Worm (Caenorhabditis elegans) whole organism, late embryonic: ENCODE results near the gene lnp-1.

ENCODE experiments used
- C08G9.2 ChIP-seq: sonication (generic microtip); optimal IDR thresholded peaks from 2 replicates; lab custom pipeline; 2016; ENCODE audit warnings: mild to moderate bottlenecking, missing genetic modification characterization, moderate library complexity, missing compliant biosample characterization
- C38D4.7 ChIP-seq: fragments of 200-800 bp; sonication (Bioruptor generic); optimal IDR thresholded peaks from 2 replicates; lab custom pipeline; 2018; ENCODE audit warnings: mild to moderate bottlenecking, missing genetic modification characterization, moderate library complexity, missing compliant biosample characterization
- F13H6.1 ChIP-seq: sonication (generic microtip); optimal IDR thresholded peaks from 2 replicates; lab custom pipeline; 2016; ENCODE audit warnings: missing genetic modification characterization, missing compliant biosample characterization
- T23F11.4 ChIP-seq: fragments of 200-800 bp; sonication (Bioruptor generic); optimal IDR thresholded peaks from 2 replicates; lab custom pipeline; 2018; ENCODE audit warnings: mild to moderate bottlenecking, missing genetic modification characterization, missing compliant biosample characterization
- ahr-1 ChIP-seq: sonication (generic microtip); optimal IDR thresholded peaks from 2 replicates; lab custom pipeline; 2016; ENCODE audit warnings: missing genetic modification characterization, missing compliant biosample characterization
- ceh-18 ChIP-seq: sonication (generic microtip); optimal IDR thresholded peaks from 2 replicates; lab custom pipeline; 2016; ENCODE audit warnings: missing genetic modification characterization, missing compliant biosample characterization
- ceh-22 ChIP-seq: sonication (generic microtip); optimal IDR thresholded peaks from 2 replicates; lab custom pipeline; 2017; ENCODE audit warnings: missing biosample characterization, missing genetic modification characterization
- ceh-30 ChIP-seq: fragments of 150-350 bp; optimal IDR thresholded peaks from 2 replicates; lab custom pipeline; 2014; ENCODE audit warnings: missing biosample characterization, missing genetic modification characterization
- ceh-31 ChIP-seq: sonication (generic microtip); optimal IDR thresholded peaks from 2 replicates; lab custom pipeline; 2016; ENCODE audit warnings: missing genetic modification characterization, missing compliant biosample characterization
- ceh-6 ChIP-seq: fragments of 200-800 bp; sonication (Bioruptor generic); optimal IDR thresholded peaks from 2 replicates; lab custom pipeline; 2018; ENCODE audit warnings: mild to moderate bottlenecking, missing genetic modification characterization, missing compliant biosample characterization
- elt-2 ChIP-seq: sonication (generic microtip); optimal IDR thresholded peaks from 2 replicates; lab custom pipeline; 2016; ENCODE audit warnings: missing genetic modification reagents, missing genetic modification characterization, missing compliant biosample characterization
- elt-4 ChIP-seq: sonication (generic microtip); optimal IDR thresholded peaks from 2 replicates; lab custom pipeline; 2016; ENCODE audit warnings: missing genetic modification characterization, missing compliant biosample characterization
- ets-4 ChIP-seq: sonication (generic microtip); optimal IDR thresholded peaks from 2 replicates; lab custom pipeline; 2016; ENCODE audit warnings: missing genetic modification characterization, missing compliant biosample characterization
- eyg-1 ChIP-seq: sonication (generic microtip); optimal IDR thresholded peaks from 2 replicates; lab custom pipeline; 2016; ENCODE audit warnings: missing genotype, missing genetic modification characterization, missing compliant biosample characterization
- fax-1 ChIP-seq: sonication (generic microtip); optimal IDR thresholded peaks from 2 replicates; lab custom pipeline; 2016; ENCODE audit warnings: missing genotype, missing genetic modification characterization, missing compliant biosample characterization
- fkh-6 ChIP-seq: sonication (generic microtip); optimal IDR thresholded peaks from 2 replicates; lab custom pipeline; 2016; ENCODE audit warnings: missing genetic modification characterization, missing compliant biosample characterization
- hlh-13 ChIP-seq: fragments of 200-800 bp; sonication (Bioruptor generic); optimal IDR thresholded peaks from 2 replicates; lab custom pipeline; 2018; ENCODE audit warnings: mild to moderate bottlenecking, missing genetic modification characterization, missing compliant biosample characterization
- hlh-30 ChIP-seq: sonication (generic microtip); optimal IDR thresholded peaks from 2 replicates; lab custom pipeline; 2017; ENCODE audit warnings: antibody characterized with exemption, missing genetic modification characterization, missing compliant biosample characterization; ENCODE audit not compliant: insufficient read depth
- hlh-6 ChIP-seq: sonication (generic microtip); optimal IDR thresholded peaks from 2 replicates; lab custom pipeline; 2016; ENCODE audit warnings: missing genotype, missing genetic modification characterization, missing compliant biosample characterization
- hlh-8 ChIP-seq: sonication (generic microtip); optimal IDR thresholded peaks from 2 replicates; lab custom pipeline; 2016; ENCODE audit warnings: missing genotype, missing genetic modification characterization, missing compliant biosample characterization
- lin-11 ChIP-seq: fragments of 200-800 bp; sonication (Bioruptor generic); optimal IDR thresholded peaks from 2 replicates; lab custom pipeline; 2018; ENCODE audit warnings: mild to moderate bottlenecking, missing genetic modification characterization, missing compliant biosample characterization
- mec-3 ChIP-seq: sonication (generic microtip); optimal IDR thresholded peaks from 2 replicates; lab custom pipeline; 2016; ENCODE audit warnings: borderline replicate concordance, missing genetic modification characterization, missing compliant biosample characterization
- nfya-1 ChIP-seq: sonication (generic microtip); optimal IDR thresholded peaks from 2 replicates; lab custom pipeline; 2017; ENCODE audit warnings: missing genetic modification characterization, mild to moderate bottlenecking, missing compliant biosample characterization, antibody characterized with exemption, moderate library complexity
- nhr-11 ChIP-seq: fragments of 150-350 bp; optimal IDR thresholded peaks from 2 replicates; lab custom pipeline; 2014; ENCODE audit warnings: missing biosample characterization, missing genetic modification characterization
- npax-4 ChIP-seq: sonication (generic microtip); optimal IDR thresholded peaks from 2 replicates; lab custom pipeline; 2016; ENCODE audit warnings: missing genetic modification characterization, missing compliant biosample characterization
- pax-1 ChIP-seq: fragments of 150-350 bp; optimal IDR thresholded peaks from 2 replicates; lab custom pipeline; 2014; ENCODE audit warnings: missing biosample characterization, missing genetic modification characterization
- pqm-1 ChIP-seq: sonication (generic microtip); optimal IDR thresholded peaks from 2 replicates; lab custom pipeline; 2016; ENCODE audit warnings: missing genetic modification characterization, missing compliant biosample characterization
- rnt-1 ChIP-seq: sonication (generic microtip); optimal IDR thresholded peaks from 2 replicates; lab custom pipeline; 2016; ENCODE audit warnings: missing genetic modification characterization, missing compliant biosample characterization
- sdc-2 ChIP-seq: sonication (generic microtip); optimal IDR thresholded peaks from 2 replicates; lab custom pipeline; 2016; ENCODE audit warnings: missing genotype, missing genetic modification characterization, missing compliant biosample characterization
- sox-2 ChIP-seq: fragments of 200-800 bp; sonication (Bioruptor generic); IDR thresholded peaks from 2 replicates; pipeline ENCODE4 v1.3.6; 2022; ENCODE audit warnings: missing genetic modification reagents, missing genetic modification characterization, missing compliant biosample characterization
- sox-4 ChIP-seq: sonication (generic microtip); optimal IDR thresholded peaks from 2 replicates; lab custom pipeline; 2017; ENCODE audit warnings: mild to moderate bottlenecking, missing genetic modification characterization, inconsistent platforms, missing compliant biosample characterization
- tbx-2 ChIP-seq: sonication (generic microtip); optimal IDR thresholded peaks from 2 replicates; lab custom pipeline; 2016; ENCODE audit warnings: missing genetic modification characterization, missing compliant biosample characterization
- unc-3 ChIP-seq, 2 experiments: fragments of 200-800 bp in 1 of 2; sonication (Bioruptor generic) in 1 of 2; sonication (generic microtip) in 1 of 2; conservative IDR thresholded peaks in 1 of 2; optimal IDR thresholded peaks in 1 of 2; 2 replicates each; pipeline versions ENCODE4 v1.3.6 to Lab custom; 2016 to 2022; ENCODE audit warnings: missing compliant biosample characterization in 2 of 2, missing genetic modification characterization in 2 of 2, missing genetic modification reagents in 1 of 2
- unc-42 ChIP-seq: sonication (generic microtip); optimal IDR thresholded peaks from 2 replicates; lab custom pipeline; 2016; ENCODE audit warnings: missing genotype, missing genetic modification characterization, missing compliant biosample characterization
- unc-55 ChIP-seq: sonication (generic microtip); optimal IDR thresholded peaks from 2 replicates; lab custom pipeline; 2017; ENCODE audit warnings: missing biosample characterization, missing genetic modification reagents, missing genetic modification characterization
- zip-5 ChIP-seq: sonication (generic microtip); optimal IDR thresholded peaks from 2 replicates; lab custom pipeline; 2016; ENCODE audit warnings: missing genetic modification characterization, missing compliant biosample characterization
- ztf-16 ChIP-seq: sonication (generic microtip); optimal IDR thresholded peaks from 2 replicates; lab custom pipeline; 2017; ENCODE audit warnings: missing genetic modification characterization, missing compliant biosample characterization

lnp-1 gene

DNA sequence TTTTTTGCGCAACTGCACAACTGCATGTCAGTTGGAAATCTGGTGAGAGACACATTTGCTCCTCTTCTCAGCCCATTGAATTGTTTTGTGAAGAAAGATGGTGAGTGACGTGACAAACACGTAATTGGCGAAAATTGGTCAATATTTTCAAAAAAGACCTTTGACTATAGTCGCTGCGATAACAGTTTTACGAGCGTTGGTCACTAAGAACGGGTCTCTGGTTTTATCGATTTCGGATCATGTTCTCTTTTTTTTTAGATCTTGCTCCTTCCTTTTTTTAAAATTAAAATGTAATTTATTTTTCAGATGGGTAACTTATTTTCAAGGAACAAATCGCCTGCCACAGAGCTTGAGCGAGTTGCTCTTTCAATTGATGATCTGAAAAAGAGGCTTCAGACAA is at the start of gene lnp-1:
Gene lnp-1, plus strand, starts transcription at position 301 of the 400 bp plus-strand sequence.
- TF ChIP-seq pax-1 (tag; lab: Kevin White, UChicago): no peak
- no peak for TF ChIP-seq tbx-2 (tag; lab: Kevin White, UChicago)
- no peak for TF ChIP-seq sox-2
- no peak for TF ChIP-seq C38D4.7 (GFP tag; lab: Kevin White, UChicago)
- TF ChIP-seq elt-2 (tag; lab: Kevin White, UChicago): no peak
- TF ChIP-seq npax-4 (tag; lab: Kevin White, UChicago): no peak
- no peak for TF ChIP-seq ceh-30 (tag; lab: Kevin White, UChicago)
- no peak for TF ChIP-seq zip-5 (tag; lab: Kevin White, UChicago)

DNA sequence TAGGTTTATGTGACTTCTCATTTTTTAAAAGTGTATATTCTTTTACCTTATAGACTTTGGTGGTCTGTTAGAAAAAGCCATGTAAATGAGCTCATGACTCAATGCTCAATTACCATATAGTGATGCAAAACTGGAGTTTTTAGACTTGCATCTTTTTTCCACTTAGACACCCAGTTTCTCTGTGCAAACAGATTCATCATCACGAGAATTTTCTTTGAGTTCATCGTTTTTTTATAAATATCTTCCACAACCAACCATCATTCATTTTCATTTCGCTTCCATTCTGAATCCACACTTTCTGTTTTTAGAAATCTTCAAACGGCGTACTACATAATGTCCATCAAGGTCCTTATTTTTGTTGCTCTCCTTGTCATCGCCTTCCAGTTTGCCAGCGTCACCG is 44.0 kb upstream of the lnp-1 start, which contains the start of gene C07A12.2:
Gene C07A12.2, plus strand, starts transcription at position 301 of the 400 bp plus-strand sequence.
- TF ChIP-seq T23F11.4 (GFP tag; lab: Kevin White, UChicago) (no peak), ahr-1 (tag; lab: Kevin White, UChicago) (no peak), rnt-1 (no peak), hlh-8 (no peak), elt-4 (tag; lab: Kevin White, UChicago) (no peak), tbx-2 (tag; lab: Kevin White, UChicago) (no peak), nfya-1 (no peak), ceh-6 (GFP tag; lab: Kevin White, UChicago) (no peak), C08G9.2 (no peak), hlh-13 (no peak), nhr-11 (no peak), ceh-31 (tag; lab: Kevin White, UChicago) (no peak), ets-4 (tag; lab: Kevin White, UChicago) (no peak), hlh-6 (tag; lab: Kevin White, UChicago) (no peak), lin-11 (no peak), hlh-30 (tag; lab: Kevin White, UChicago) (no peak), sdc-2 (no peak), eyg-1 (tag; lab: Kevin White, UChicago) (no peak)

DNA sequence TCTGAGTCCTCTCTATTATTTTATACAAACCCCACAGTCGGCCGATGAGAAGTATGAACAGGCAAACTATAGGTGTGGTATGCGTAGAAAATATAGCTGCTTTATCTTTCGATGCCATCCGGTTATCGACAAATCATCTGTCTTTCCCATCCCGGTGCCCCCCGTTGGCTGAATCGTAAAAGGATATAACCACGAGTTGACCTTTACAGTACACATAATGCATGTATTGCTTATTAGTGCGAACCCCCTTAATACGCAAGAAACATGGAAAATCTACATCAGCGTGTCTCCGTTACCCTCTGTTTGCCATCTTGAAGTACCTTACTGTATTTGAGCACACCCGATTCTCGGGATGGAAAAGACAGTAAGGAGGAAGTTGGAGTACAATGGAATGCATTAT is 39.6 kb upstream of the lnp-1 start:
- TF ChIP-seq fkh-6 (tag; lab: Kevin White, UChicago): no peak
- TF ChIP-seq sox-4 (tag; lab: Kevin White, UChicago): no peak
- no peak for TF ChIP-seq mec-3 (tag; lab: Kevin White, UChicago)
- TF ChIP-seq pqm-1 (tag; lab: Kevin White, UChicago): no peak
- no peak for TF ChIP-seq unc-55 (GFP tag; lab: Kevin White, UChicago)
- no peak for TF ChIP-seq fax-1
- TF ChIP-seq C38D4.7 (GFP tag; lab: Kevin White, UChicago): no peak
- TF ChIP-seq F13H6.1: no peak
- no peak for TF ChIP-seq elt-2 (tag; lab: Kevin White, UChicago)
- no peak for TF ChIP-seq unc-3 (GFP tag; conservative IDR thresholded peaks at IDR 0.05; lab: Robert Waterston, UW)
- no peak for TF ChIP-seq unc-3 (tag; optimal IDR thresholded peaks at IDR 0.05; lab: Kevin White, UChicago)
- TF ChIP-seq nfya-1: no peak
- no peak for TF ChIP-seq lin-11
- no peak for TF ChIP-seq ceh-18 (tag; lab: Kevin White, UChicago)
- TF ChIP-seq ahr-1 (tag; lab: Kevin White, UChicago): no peak
- no peak for TF ChIP-seq elt-4 (tag; lab: Kevin White, UChicago)
- no peak for TF ChIP-seq ceh-22
- no peak for TF ChIP-seq ztf-16 (tag; lab: Kevin White, UChicago)
- no peak for TF ChIP-seq ceh-6 (GFP tag; lab: Kevin White, UChicago)

DNA sequence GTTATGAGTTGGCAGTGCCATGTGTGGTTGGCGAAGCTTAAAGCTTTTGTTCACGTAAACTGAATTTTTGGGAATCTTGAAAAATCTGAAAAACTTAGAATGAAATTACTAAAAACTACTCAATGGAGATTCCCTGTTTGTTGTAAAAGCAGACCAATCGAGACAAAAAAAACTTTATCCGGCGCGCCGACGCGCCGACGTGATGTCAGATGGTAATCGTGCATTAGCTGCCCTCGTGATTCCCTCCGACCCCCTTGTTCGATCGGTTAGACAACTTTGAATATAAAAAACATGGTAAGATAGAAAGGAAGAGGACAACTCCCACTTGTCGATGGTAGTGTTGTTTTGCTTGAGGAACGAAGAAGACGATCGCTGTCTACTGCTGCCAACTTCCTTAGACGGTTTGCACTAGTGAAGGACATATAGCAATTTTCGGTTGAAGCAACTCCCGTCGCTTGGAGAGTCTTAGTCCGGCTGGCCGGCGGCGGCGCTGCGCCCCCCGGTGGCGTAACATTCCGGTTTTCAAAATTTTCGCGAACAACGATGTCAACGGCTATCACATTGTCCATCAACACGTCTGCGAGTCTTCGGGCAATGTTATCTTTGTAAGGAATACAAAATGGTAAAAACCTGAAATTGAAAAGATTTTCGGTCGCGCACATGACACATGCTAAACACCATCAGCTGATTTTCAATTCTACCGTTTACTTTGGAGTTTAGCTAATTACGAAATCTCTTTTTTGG is 38.5 kb upstream of the lnp-1 start, which contains the start of gene C07A12.18:
Gene C07A12.18, minus strand, starts transcription at position 51 of the 744 bp plus-strand sequence.
- TF ChIP-seq unc-42 (tag; lab: Kevin White, UChicago) (no peak), ztf-16 (tag; lab: Kevin White, UChicago) (no peak)
